Fruit fly (Drosophila melanogaster) ovary, adult (tissue): ENCODE data around the gene CG4783.

Source experiments
- CG17801 ChIP-seq: fragments of 200-800 bp; optimal IDR thresholded peaks from 2 replicates; lab custom pipeline; 2019; ENCODE audit warnings: missing biosample characterization, mild to moderate bottlenecking, missing genetic modification characterization, moderate library complexity; ENCODE audit not compliant: partially characterized antibody

The CG4783 gene

DNA sequence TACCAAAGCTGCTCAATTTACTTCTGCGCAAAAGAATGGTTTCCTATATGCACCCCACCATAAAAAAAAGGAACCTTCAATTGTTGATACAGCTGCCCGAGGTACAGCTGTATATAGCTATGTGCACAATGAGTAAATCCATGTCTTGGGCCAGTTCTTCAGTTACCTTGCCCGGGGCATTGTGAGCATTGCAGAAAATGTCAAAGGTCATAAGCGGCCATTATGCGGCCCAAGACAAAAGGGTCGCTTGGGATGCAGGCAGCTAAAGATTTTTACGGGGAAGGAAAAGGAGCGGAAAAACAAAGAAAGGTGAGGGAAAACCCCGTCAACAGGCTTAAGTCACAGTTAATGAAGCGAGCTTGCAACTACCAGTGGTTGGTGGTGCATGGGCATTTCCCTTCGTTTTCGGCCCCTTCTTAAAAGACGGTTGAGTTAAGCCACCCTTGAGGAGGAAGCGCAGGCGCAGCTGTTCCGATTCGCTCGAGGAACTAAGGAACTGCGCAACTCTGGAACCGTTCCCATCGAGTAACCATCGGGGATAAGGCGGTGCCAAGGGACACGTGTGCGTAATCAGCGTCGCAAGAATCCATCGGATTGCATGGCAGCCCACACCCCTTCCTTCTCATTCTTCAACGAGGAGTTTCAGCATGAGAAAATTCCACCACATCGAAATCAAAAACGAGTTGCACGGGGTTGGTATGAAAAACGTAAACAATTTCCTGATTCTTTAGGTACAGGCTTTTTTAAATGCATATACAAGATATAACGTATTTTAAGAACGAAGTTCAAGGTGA, 17.1 kb upstream of the CG4783 start:
- no peak for TF ChIP-seq CG17801 (GFP tag; lab: Kevin White, UChicago)

dm6 chr3R:19932169-19932568, 16.1 kb upstream of the CG4783 start:
- TF ChIP-seq CG17801 (GFP tag; lab: Kevin White, UChicago) = no peak

DNA sequence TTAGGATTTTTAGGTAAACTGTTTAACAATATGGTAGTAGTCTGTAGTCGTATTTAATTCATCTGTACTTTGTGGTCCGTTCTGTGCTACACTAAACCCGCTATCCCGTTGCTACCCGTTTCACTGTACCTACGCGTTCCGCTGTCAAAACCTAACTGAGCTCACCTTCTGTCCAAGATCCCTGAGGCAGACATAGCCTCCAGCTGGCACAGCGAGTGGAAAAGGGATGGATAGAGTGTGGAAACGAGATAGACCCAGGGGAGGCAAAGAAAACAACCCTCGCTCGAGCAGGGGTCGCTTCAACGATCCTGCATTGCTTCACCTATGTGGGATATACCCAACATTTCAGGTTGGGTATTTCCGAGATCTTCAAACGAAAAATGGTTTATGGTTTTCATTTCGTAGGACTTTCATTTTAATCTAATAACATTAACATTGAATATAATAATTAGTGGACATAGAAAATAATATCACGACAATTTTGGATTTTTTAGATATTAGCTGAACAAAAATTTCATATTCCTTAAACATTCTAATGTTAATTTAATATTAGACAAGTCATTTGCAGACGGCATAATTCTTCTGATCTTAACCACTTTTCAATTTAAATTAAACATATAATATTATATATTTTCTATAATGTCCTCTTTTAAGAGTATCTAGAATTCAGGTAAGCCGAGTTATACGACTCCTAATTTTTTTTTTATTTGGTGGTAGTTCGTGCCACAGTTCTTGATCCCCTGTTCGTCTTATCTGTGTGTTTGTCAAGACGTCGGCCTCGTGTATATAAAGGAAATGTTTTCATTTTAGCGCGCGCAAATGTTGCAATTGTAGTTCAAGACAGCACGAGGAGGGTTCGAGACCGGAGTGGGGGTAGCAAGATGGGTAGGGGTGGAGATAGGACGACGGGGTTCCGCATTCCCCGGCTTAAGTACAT, 13.1 kb upstream of the CG4783 start, which contains the start of gene mira:
Gene mira, minus strand, starts transcription at position 281 of the 937 bp plus-strand sequence.
- no peak for TF ChIP-seq CG17801 (GFP tag; lab: Kevin White, UChicago)

DNA sequence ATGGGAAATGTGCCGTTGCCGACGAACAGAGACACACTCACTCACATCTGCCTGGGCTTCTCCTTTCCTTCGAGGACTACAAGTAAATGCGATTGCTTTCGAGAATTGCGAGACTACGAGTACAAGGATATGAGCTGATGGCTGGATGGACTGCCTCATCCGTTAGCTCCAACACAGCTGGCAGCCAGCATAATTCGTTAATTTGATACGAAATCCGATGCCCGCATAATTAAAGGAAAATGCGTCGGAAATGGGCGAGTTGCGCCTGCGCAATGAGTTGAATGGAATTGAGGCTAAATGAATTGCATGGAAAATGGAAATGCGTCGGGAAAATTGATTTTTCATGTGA, 12.5 kb upstream of the CG4783 start:
- TF ChIP-seq CG17801 (GFP tag; lab: Kevin White, UChicago) = no peak

- no peak for TF ChIP-seq CG17801 (GFP tag; lab: Kevin White, UChicago)
Observed at dm6 chr3R:19938941-19939587, 9.2 kb upstream of the CG4783 start.

DNA sequence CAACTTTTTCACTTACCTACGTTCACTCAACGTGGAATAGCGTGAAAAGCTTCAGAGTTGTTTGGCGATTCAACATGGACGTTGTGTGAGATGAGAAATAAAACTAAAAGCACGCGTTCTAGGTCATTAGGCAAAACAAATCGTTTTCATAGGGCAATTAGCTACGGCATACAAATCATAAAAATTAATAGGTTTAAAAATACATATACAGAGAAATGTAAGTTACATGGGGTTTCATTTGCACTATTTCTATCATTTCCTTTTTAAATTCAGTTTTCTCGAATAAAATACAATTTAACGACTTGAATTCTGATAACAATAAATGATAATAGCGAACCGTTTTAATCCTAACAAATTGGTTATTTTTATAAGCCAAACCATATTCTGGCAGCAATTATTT, 5.9 kb upstream of the CG4783 start, which contains the start of gene CG46042:
Gene CG46042, minus strand, starts transcription at position 101 of the 400 bp plus-strand sequence.
- no peak for TF ChIP-seq CG17801 (GFP tag; lab: Kevin White, UChicago)

dm6 chr3R:19968695-19969094, 20.5 kb downstream of the CG4783 start:
- no peak for TF ChIP-seq CG17801 (GFP tag; lab: Kevin White, UChicago)

dm6 chr3R:19972598-19972997, 24.4 kb downstream of the CG4783 start, which contains the start of gene CG31213:
Gene CG31213, plus strand, starts transcription at chr3R:19972898.
- no peak for TF ChIP-seq CG17801 (GFP tag; lab: Kevin White, UChicago)

- no peak for TF ChIP-seq CG17801 (GFP tag; lab: Kevin White, UChicago)
Observed at dm6 chr3R:19985376-19985775, 37.1 kb downstream of the CG4783 start.

- no peak for TF ChIP-seq CG17801 (GFP tag; lab: Kevin White, UChicago)
Observed at dm6 chr3R:19995408-19995807, 47.2 kb downstream of the CG4783 start.

DNA sequence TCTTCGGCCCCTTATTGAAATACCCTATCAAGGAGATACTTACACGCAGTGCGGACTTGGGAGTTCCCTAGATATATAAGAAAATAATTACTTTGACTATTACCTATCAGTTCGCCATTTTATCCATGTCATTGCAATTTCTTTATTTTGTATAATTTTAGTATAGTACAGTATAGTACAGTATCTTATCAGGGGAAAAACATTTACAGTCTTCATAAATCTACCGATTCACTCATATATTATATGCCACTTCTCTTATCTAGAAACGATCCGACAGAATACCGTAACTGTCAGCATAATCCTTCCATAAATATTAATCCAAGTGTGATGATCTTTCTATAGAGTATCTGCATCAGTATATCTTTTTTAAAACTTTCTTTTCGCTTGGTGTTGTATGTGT, 48.2 kb downstream of the CG4783 start:
- no peak for TF ChIP-seq CG17801 (GFP tag; lab: Kevin White, UChicago)

DNA sequence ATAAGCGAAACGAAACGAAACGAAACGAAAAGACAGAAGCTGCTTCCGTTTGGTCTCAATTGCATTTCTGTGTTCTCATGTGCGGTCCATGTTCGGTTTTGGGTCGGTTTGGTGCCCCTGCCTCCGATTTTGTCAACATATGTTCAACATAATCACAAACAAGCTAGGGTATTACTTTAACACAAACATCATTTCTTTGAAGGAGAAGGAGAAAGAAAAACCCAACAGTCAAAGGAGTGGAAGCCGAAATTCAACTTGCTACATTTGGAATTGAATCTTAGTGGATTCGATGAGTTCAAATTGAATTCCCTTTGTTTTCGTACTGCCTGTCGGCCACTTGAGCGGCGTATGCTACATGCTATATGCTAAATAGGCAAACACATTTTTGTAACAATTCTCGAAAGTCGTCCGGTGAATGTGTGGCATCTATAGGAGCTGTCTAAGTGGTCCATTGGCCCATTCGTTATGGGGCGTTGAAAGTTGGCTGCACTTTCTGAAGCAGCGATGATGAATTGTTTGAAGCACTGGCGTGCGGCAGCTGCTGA, 49.4 kb downstream of the CG4783 start:
- TF ChIP-seq CG17801 (GFP tag; lab: Kevin White, UChicago) = no peak

- TF ChIP-seq CG17801 (GFP tag; lab: Kevin White, UChicago) = no peak
Observed at dm6 chr3R:19998418-19998817, 50.2 kb downstream of the CG4783 start.
